Fruit fly (Drosophila melanogaster) whole organism, wandering third instar larva: ENCODE measurements around the gene RabX5.

Experiments used
- Abd-B ChIP-seq: fragments of >200 bp; optimal IDR thresholded peaks from 2 replicates; lab custom pipeline; 2017; ENCODE audit warnings: missing biosample characterization, missing genetic modification characterization
- CG32264 ChIP-seq: fragments of 200-800 bp; sonication (Bioruptor generic); optimal IDR thresholded peaks from 2 replicates; lab custom pipeline; 2016; ENCODE audit warnings: missing biosample characterization, missing genetic modification characterization
- CG9705 ChIP-seq: fragments of 200-800 bp; sonication (Bioruptor generic); optimal IDR thresholded peaks from 2 replicates; lab custom pipeline; 2018; ENCODE audit warnings: missing biosample characterization, mild to moderate bottlenecking, missing genetic modification characterization
- CrebA ChIP-seq: fragments of 200-800 bp; sonication (Bioruptor generic); optimal IDR thresholded peaks from 2 replicates; lab custom pipeline; 2016; ENCODE audit warnings: missing biosample characterization, mild to moderate bottlenecking, missing genetic modification characterization, borderline replicate concordance
- Dfd ChIP-seq: fragments of >200 bp; optimal IDR thresholded peaks from 2 replicates; lab custom pipeline; 2017; ENCODE audit warnings: missing biosample characterization, missing genetic modification characterization
- Dif ChIP-seq: fragments of 200-275, 200-300 bp; sonication (Bioruptor generic); optimal IDR thresholded peaks from 2 replicates; lab custom pipeline; 2018; ENCODE audit warnings: missing biosample characterization, missing genetic modification characterization; ENCODE audit not compliant: partially characterized antibody
- GATAd ChIP-seq: sonication (Bioruptor generic); optimal IDR thresholded peaks from 2 replicates; lab custom pipeline; 2016; ENCODE audit warnings: missing biosample characterization, missing genetic modification characterization
- HLH106 ChIP-seq: fragments of 200-800 bp; optimal IDR thresholded peaks from 3 replicates; lab custom pipeline; 2019; ENCODE audit warnings: missing biosample characterization, mild to moderate bottlenecking, missing genetic modification characterization, moderate library complexity
- Hnf4 ChIP-seq: fragments of 200-800 bp; sonication (Bioruptor generic); optimal IDR thresholded peaks from 2 replicates; lab custom pipeline; 2016; ENCODE audit warnings: missing biosample characterization, mild to moderate bottlenecking, missing genetic modification characterization
- Hr78 ChIP-seq: fragments of >200 bp; optimal IDR thresholded peaks from 2 replicates; lab custom pipeline; 2017; ENCODE audit warnings: missing biosample characterization, missing genetic modification characterization
- Hr83 ChIP-seq: fragments of 200-300 bp; sonication (Bioruptor generic); optimal IDR thresholded peaks from 2 replicates; lab custom pipeline; 2016; ENCODE audit warnings: missing biosample characterization, mild to moderate bottlenecking, missing genetic modification characterization, moderate library complexity; ENCODE audit not compliant: poor library complexity, severe bottlenecking
- Jra ChIP-seq: sonication (Bioruptor generic); optimal IDR thresholded peaks from 2 replicates; lab custom pipeline; 2016; ENCODE audit warnings: missing biosample characterization, missing genetic modification characterization
- Mio ChIP-seq: sonication (Bioruptor generic); optimal IDR thresholded peaks from 2 replicates; lab custom pipeline; 2016; ENCODE audit warnings: missing biosample characterization, missing genetic modification characterization
- Myc ChIP-seq: fragments of >200 bp; optimal IDR thresholded peaks from 2 replicates; lab custom pipeline; 2017
- N ChIP-seq: fragments of >200 bp; optimal IDR thresholded peaks from 2 replicates; lab custom pipeline; 2018; ENCODE audit warnings: missing biosample characterization, missing external identifiers, missing genetic modification characterization
- OdsH ChIP-seq: fragments of 200-800 bp; sonication (Bioruptor generic); optimal IDR thresholded peaks from 2 replicates; lab custom pipeline; 2016; ENCODE audit warnings: missing biosample characterization, mild to moderate bottlenecking, missing genetic modification characterization
- Rel ChIP-seq, 2 experiments: fragments of 200-800 bp; sonication (Bioruptor generic) in 1 of 2; optimal IDR thresholded peaks; 2 replicates in 1 of 2; 3 replicates in 1 of 2; lab custom pipeline; 2016 to 2019; ENCODE audit warnings: mild to moderate bottlenecking in 2 of 2, missing biosample characterization in 2 of 2, missing genetic modification characterization in 2 of 2, moderate library complexity in 1 of 2
- Sp1 ChIP-seq: fragments of 200-800 bp; sonication (Bioruptor generic); optimal IDR thresholded peaks from 3 replicates; lab custom pipeline; 2019; ENCODE audit warnings: missing biosample characterization, mild to moderate bottlenecking, missing genetic modification characterization, moderate library complexity
- Vsx2 ChIP-seq: fragments of 200-300, 225-300 bp; sonication (Bioruptor generic); optimal IDR thresholded peaks from 2 replicates; lab custom pipeline; 2018; ENCODE audit warnings: missing biosample characterization, missing genetic modification characterization; ENCODE audit not compliant: partially characterized antibody
- br ChIP-seq: fragments of 200-800 bp; sonication (Bioruptor generic); optimal IDR thresholded peaks from 2 replicates; lab custom pipeline; 2016; ENCODE audit warnings: missing biosample characterization, missing genetic modification characterization
- brk ChIP-seq: fragments of 200-800 bp; sonication (Bioruptor generic); optimal IDR thresholded peaks from 2 replicates; lab custom pipeline; 2016; ENCODE audit warnings: missing biosample characterization, mild to moderate bottlenecking, missing genetic modification characterization
- dl ChIP-seq, 2 experiments: fragments of 175-275, 200-275 bp in 1 of 2; fragments of 200-275 bp in 1 of 2; sonication (Bioruptor generic); optimal IDR thresholded peaks; lab custom pipeline; 2018; ENCODE audit warnings: mild to moderate bottlenecking in 2 of 2, missing biosample characterization in 2 of 2, missing genetic modification characterization in 2 of 2, moderate library complexity in 2 of 2; ENCODE audit not compliant: partially characterized antibody in 2 of 2, insufficient read depth in 1 of 2
- dmrt93B ChIP-seq: fragments of 200-800 bp; sonication (Bioruptor generic); optimal IDR thresholded peaks from 2 replicates; lab custom pipeline; 2018; ENCODE audit warnings: missing biosample characterization, mild to moderate bottlenecking, missing genetic modification characterization
- dsf ChIP-seq: sonication (Bioruptor generic); optimal IDR thresholded peaks from 2 replicates; lab custom pipeline; 2016; ENCODE audit warnings: missing biosample characterization, missing genetic modification characterization, borderline replicate concordance
- ey ChIP-seq: fragments of 200-800 bp; sonication (Bioruptor generic); optimal IDR thresholded peaks from 2 replicates; lab custom pipeline; 2016; ENCODE audit warnings: missing biosample characterization, missing genetic modification characterization
- foxo ChIP-seq, 2 experiments: fragments of 200-800 bp; sonication (Bioruptor generic); optimal IDR thresholded peaks; 2 replicates in 1 of 2; 3 replicates in 1 of 2; lab custom pipeline; 2016 to 2017; ENCODE audit warnings: missing biosample characterization in 2 of 2, missing genetic modification characterization in 2 of 2
- fru ChIP-seq: fragments of 200-800 bp; sonication (Bioruptor generic); optimal IDR thresholded peaks from 3 replicates; lab custom pipeline; 2016; ENCODE audit warnings: missing biosample characterization, mild to moderate bottlenecking, missing genetic modification characterization
- h ChIP-seq: fragments of 200-800 bp; sonication (Bioruptor generic); optimal IDR thresholded peaks from 3 replicates; lab custom pipeline; 2016; ENCODE audit warnings: missing biosample characterization, mild to moderate bottlenecking, missing genetic modification characterization
- jim ChIP-seq: fragments of 175-275, 200-325 bp; sonication (Bioruptor generic); optimal IDR thresholded peaks from 2 replicates; lab custom pipeline; 2016; ENCODE audit warnings: missing biosample characterization, mild to moderate bottlenecking, missing genetic modification characterization
- lola ChIP-seq: fragments of >200 bp; optimal IDR thresholded peaks from 2 replicates; lab custom pipeline; 2017; ENCODE audit warnings: missing biosample characterization, missing genetic modification characterization
- pan ChIP-seq: fragments of >200 bp; optimal IDR thresholded peaks from 2 replicates; lab custom pipeline; 2017
- psq ChIP-seq: fragments of 200-800 bp; sonication (Bioruptor generic); optimal IDR thresholded peaks from 3 replicates; lab custom pipeline; 2017; ENCODE audit warnings: missing biosample characterization, mild to moderate bottlenecking, missing genetic modification characterization, moderate library complexity
- rgr ChIP-seq: fragments of 200-800 bp; sonication (Bioruptor generic); optimal IDR thresholded peaks from 3 replicates; lab custom pipeline; 2016; ENCODE audit warnings: missing biosample characterization, mild to moderate bottlenecking, missing genetic modification characterization
- sage ChIP-seq: fragments of 200-800 bp; sonication (Bioruptor generic); optimal IDR thresholded peaks from 2 replicates; lab custom pipeline; 2016; ENCODE audit warnings: missing biosample characterization, mild to moderate bottlenecking, missing genetic modification characterization
- sv ChIP-seq: fragments of 200-800 bp; sonication (Bioruptor generic); optimal IDR thresholded peaks from 3 replicates; lab custom pipeline; 2016; ENCODE audit warnings: missing biosample characterization, missing genetic modification characterization
- tai ChIP-seq: sonication (Bioruptor generic); optimal IDR thresholded peaks from 2 replicates; lab custom pipeline; 2016; ENCODE audit warnings: missing biosample characterization, missing genetic modification characterization
- usp ChIP-seq: fragments of >200 bp; optimal IDR thresholded peaks from 2 replicates; lab custom pipeline; 2017; ENCODE audit warnings: missing biosample characterization, missing genetic modification characterization
- woc ChIP-seq: sonication (Bioruptor generic); optimal IDR thresholded peaks from 2 replicates; lab custom pipeline; 2016; ENCODE audit warnings: missing biosample characterization, mild to moderate bottlenecking, missing genetic modification characterization

RabX5 gene

DNA sequence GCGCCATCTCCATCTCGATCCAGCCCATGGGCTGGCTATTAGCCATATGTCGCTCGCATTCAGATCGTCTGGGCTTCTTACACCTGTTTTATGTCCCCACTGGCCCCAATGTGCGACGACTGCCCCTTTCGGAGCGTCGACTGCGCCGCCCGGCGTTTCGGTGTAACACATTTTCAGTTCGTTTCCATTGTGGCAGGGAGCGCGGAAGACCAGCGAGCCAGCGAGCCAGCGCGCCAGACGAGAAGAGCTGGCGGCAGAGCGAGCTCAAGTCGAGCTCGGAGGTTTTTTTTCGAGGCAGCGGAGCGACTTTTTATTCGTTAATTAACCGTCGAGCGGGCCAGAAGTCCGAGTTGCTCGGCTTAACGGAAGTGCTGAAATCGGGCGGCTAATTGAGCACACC is 4.5 kb upstream of the RabX5 start, which contains the start of gene CG7991:
Gene CG7991 (plus strand): TSS at position 329 of the 400 bp plus-strand sequence.
- no peak for TF ChIP-seq br
- no peak for TF ChIP-seq jim (GFP tag; lab: Kevin White, UChicago)
- no peak for TF ChIP-seq dl (GFP tag; optimal IDR thresholded peaks at IDR 0.05; lab: Kevin White, UChicago; ENCODE audit: insufficient read depth in 1 of 2, partially characterized antibody in 2 of 2)
- no peak for TF ChIP-seq lola (GFP tag; lab: Kevin White, UChicago)
- TF ChIP-seq sv (GFP tag; lab: Kevin White, UChicago), result no peak
- no peak for TF ChIP-seq Abd-B (GFP tag; lab: Kevin White, UChicago)
- no peak for TF ChIP-seq sage
- TF ChIP-seq Sp1 (GFP tag; lab: Kevin White, UChicago), result no peak
- no peak for TF ChIP-seq Hnf4 (GFP tag; lab: Kevin White, UChicago)
- TF ChIP-seq usp (GFP tag; lab: Kevin White, UChicago), result no peak
- no peak for TF ChIP-seq HLH106 (tag; lab: Kevin White, UChicago)
- TF ChIP-seq GATAd (GFP tag; lab: Kevin White, UChicago), result no peak
- TF ChIP-seq CG32264 (GFP tag; lab: Kevin White, UChicago), result no peak
- TF ChIP-seq woc (GFP tag; lab: Kevin White, UChicago), result no peak
- TF ChIP-seq fru (GFP tag; lab: Kevin White, UChicago), result no peak
- no peak for TF ChIP-seq ey
- no peak for TF ChIP-seq psq (GFP tag; lab: Kevin White, UChicago)

DNA sequence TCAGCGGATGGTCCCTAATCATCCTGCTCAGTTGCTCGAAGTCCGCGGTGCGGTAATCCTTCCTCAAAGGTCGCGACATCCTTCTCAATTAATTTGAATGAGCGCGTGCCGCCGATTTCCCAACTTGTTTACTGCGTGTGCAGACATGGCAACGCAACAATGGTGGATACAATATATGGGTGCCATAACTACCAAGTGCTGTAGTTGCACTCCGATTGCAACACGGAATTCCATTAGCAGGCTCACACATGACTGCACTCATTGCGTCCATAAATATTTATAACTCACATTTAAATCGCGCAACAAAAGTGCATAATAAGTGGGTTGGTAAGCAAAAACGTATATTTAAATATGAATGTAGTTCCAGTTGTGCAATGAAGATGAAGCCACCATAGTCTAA is 2.7 kb upstream of the RabX5 start, which contains the start of gene CG13930:
Gene CG13930 (minus strand): TSS at position 101 of the 400 bp plus-strand sequence.
- TF ChIP-seq N (GFP tag; lab: Kevin White, UChicago), result no peak
- TF ChIP-seq usp (GFP tag; lab: Kevin White, UChicago), result no peak
- TF ChIP-seq Mio, result no peak
- TF ChIP-seq br, result no peak
- TF ChIP-seq Sp1 (GFP tag; lab: Kevin White, UChicago), result no peak
- no peak for TF ChIP-seq sage
- no peak for TF ChIP-seq dl (GFP tag; optimal IDR thresholded peaks at IDR 0.05; lab: Kevin White, UChicago; ENCODE audit: insufficient read depth in 1 of 2, partially characterized antibody in 2 of 2)
- TF ChIP-seq dsf (GFP tag; lab: Kevin White, UChicago), result no peak
- TF ChIP-seq Dfd (GFP tag; lab: Kevin White, UChicago), result no peak
- no peak for TF ChIP-seq ey
- no peak for TF ChIP-seq Rel (GFP tag; optimal IDR thresholded peaks at IDR 0.05; lab: Kevin White, UChicago)
- TF ChIP-seq Rel (tag; optimal IDR thresholded peaks at IDR 0.05; lab: Kevin White, UChicago), result no peak
- TF ChIP-seq h (GFP tag; lab: Kevin White, UChicago), result no peak

DNA sequence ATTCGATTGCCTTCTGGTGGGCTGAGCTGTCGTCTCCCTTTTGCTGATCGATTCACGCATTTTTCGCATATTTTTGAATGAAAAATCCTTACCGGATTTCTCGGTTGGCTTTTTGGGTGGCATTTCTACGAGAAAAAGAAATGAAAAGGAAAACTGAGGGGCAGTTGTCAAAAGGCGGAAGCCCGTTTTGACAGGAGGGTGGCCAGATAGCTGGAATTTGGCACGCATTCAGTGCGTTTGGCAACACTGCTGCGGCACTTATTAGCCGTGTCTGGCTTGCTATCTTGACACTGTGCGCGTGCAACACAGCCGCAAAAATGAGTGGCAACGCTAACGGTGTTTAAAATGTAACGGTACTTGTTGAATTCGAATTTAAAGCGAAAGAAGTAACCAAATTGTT is 1.4 kb downstream of the RabX5 start, which contains the start of gene RpL23A:
Gene RpL23A (minus strand): TSS at position 151 of the 400 bp plus-strand sequence.
- peak; percentile 4 to 13 for TF ChIP-seq dl (GFP tag; optimal IDR thresholded peaks at IDR 0.05; lab: Kevin White, UChicago; ENCODE audit: insufficient read depth in 1 of 2, partially characterized antibody in 2 of 2)
- peak in 1 of 2 experiments; percentile 91 for TF ChIP-seq foxo (GFP tag; optimal IDR thresholded peaks at IDR 0.05; lab: Kevin White, UChicago)
- peak; percentile 96 for TF ChIP-seq rgr (GFP tag; lab: Kevin White, UChicago)
- no peak for TF ChIP-seq CrebA (GFP tag; lab: Kevin White, UChicago)
- no peak for TF ChIP-seq Abd-B (GFP tag; lab: Kevin White, UChicago)
- TF ChIP-seq OdsH (GFP tag; lab: Kevin White, UChicago), result peak; percentile 88
- TF ChIP-seq h (GFP tag; lab: Kevin White, UChicago), result peak; percentile 92
- TF ChIP-seq psq (GFP tag; lab: Kevin White, UChicago), result peak; percentile 84
- peak; percentile 97 for TF ChIP-seq Hr83 (GFP tag; lab: Kevin White, UChicago)
- peak; percentile 89 for TF ChIP-seq Sp1 (GFP tag; lab: Kevin White, UChicago)
- no peak for TF ChIP-seq Dfd (GFP tag; lab: Kevin White, UChicago)
- TF ChIP-seq Rel (GFP tag; optimal IDR thresholded peaks at IDR 0.05; lab: Kevin White, UChicago), result no peak
- peak; percentile 70 for TF ChIP-seq Rel (tag; optimal IDR thresholded peaks at IDR 0.05; lab: Kevin White, UChicago)
- TF ChIP-seq woc (GFP tag; lab: Kevin White, UChicago), result peak; percentile 32
- no peak for TF ChIP-seq usp (GFP tag; lab: Kevin White, UChicago)
- TF ChIP-seq sv (GFP tag; lab: Kevin White, UChicago), result peak; percentile 95
- TF ChIP-seq Dif (GFP tag; lab: Kevin White, UChicago), result peak; percentile 59
- TF ChIP-seq tai (GFP tag; lab: Kevin White, UChicago), result no peak
- TF ChIP-seq dsf (GFP tag; lab: Kevin White, UChicago), result peak; percentile 53
- no peak for TF ChIP-seq lola (GFP tag; lab: Kevin White, UChicago)
- peak; percentile 48 for TF ChIP-seq GATAd (GFP tag; lab: Kevin White, UChicago)
- TF ChIP-seq br, result peak; percentile 93
- TF ChIP-seq Mio, result peak; percentile 80
- TF ChIP-seq Myc (lab: Kevin White, UChicago), result peak; percentile 8
- no peak for TF ChIP-seq N (GFP tag; lab: Kevin White, UChicago)
- TF ChIP-seq pan, result no peak
- TF ChIP-seq Hnf4 (GFP tag; lab: Kevin White, UChicago), result no peak
- peak; percentile 64 for TF ChIP-seq jim (GFP tag; lab: Kevin White, UChicago)
- peak; percentile 94 for TF ChIP-seq CG9705 (GFP tag; lab: Kevin White, UChicago)
- no peak for TF ChIP-seq brk (GFP tag; lab: Kevin White, UChicago)
- peak; percentile 81 for TF ChIP-seq ey
- peak; percentile 89 for TF ChIP-seq HLH106 (tag; lab: Kevin White, UChicago)
- TF ChIP-seq CG32264 (GFP tag; lab: Kevin White, UChicago), result peak; percentile 77
- peak; percentile 93 for TF ChIP-seq Vsx2 (GFP tag; lab: Kevin White, UChicago)
- TF ChIP-seq Hr78 (GFP tag; lab: Kevin White, UChicago), result no peak
- peak; percentile 6 for TF ChIP-seq sage
- TF ChIP-seq dmrt93B (GFP tag; lab: Kevin White, UChicago), result peak; percentile 96
- TF ChIP-seq Jra (GFP tag; lab: Kevin White, UChicago), result peak; percentile 56
- TF ChIP-seq fru (GFP tag; lab: Kevin White, UChicago), result peak; percentile 89
